Fruit fly (Drosophila melanogaster): Measurements from ENCODE around the gene teq.
A peak's percentile ranks its signal among the peaks of the same experiment; 100 is the strongest.

teq gene

dm6 chr3L:9126021-9126811 lies 51.8 kb downstream of the teq start:
- peak; percentile 4 for TF ChIP-seq sv (GFP tag; optimal IDR thresholded peaks at IDR 0.05)
- TF ChIP-seq CG32264 (GFP tag; optimal IDR thresholded peaks at IDR 0.05), result no peak
- no peak for TF ChIP-seq dsf (GFP tag; optimal IDR thresholded peaks at IDR 0.05; ENCODE audit: borderline replicate concordance)
- TF ChIP-seq Myc (optimal IDR thresholded peaks at IDR 0.05), result no peak
- TF ChIP-seq lola (GFP tag; optimal IDR thresholded peaks at IDR 0.05), result no peak
- no peak for TF ChIP-seq Vsx2 (GFP tag; optimal IDR thresholded peaks at IDR 0.05; ENCODE audit: partially characterized antibody)
- no peak for TF ChIP-seq pan (optimal IDR thresholded peaks at IDR 0.05)

dm6 chr3L:9126888-9127689 lies 52.6 kb downstream of the teq start:
- no peak for TF ChIP-seq dsf (GFP tag; optimal IDR thresholded peaks at IDR 0.05; ENCODE audit: borderline replicate concordance)
- TF ChIP-seq foxo (GFP tag; optimal IDR thresholded peaks at IDR 0.05), result peak in 1 of 2 experiments; percentile 37
- TF ChIP-seq Dif (GFP tag; optimal IDR thresholded peaks at IDR 0.05; ENCODE audit: partially characterized antibody), result peak; percentile 21
- TF ChIP-seq HLH106 (tag; optimal IDR thresholded peaks at IDR 0.05), result peak; percentile 11
- peak; percentile 24 for TF ChIP-seq fru (GFP tag; optimal IDR thresholded peaks at IDR 0.05)
- peak; percentile 6 for TF ChIP-seq h (GFP tag; optimal IDR thresholded peaks at IDR 0.05)
- TF ChIP-seq jim (GFP tag; optimal IDR thresholded peaks at IDR 0.05), result no peak
- peak in 1 of 2 experiments; percentile 26 for TF ChIP-seq dl (GFP tag; optimal IDR thresholded peaks at IDR 0.05; ENCODE audit: insufficient read depth in 1 of 2, partially characterized antibody in 2 of 2)

- no peak for TF ChIP-seq h (GFP tag; optimal IDR thresholded peaks at IDR 0.05)
- TF ChIP-seq Dif (GFP tag; optimal IDR thresholded peaks at IDR 0.05; ENCODE audit: partially characterized antibody), result peak; percentile 6
- TF ChIP-seq dl (GFP tag; optimal IDR thresholded peaks at IDR 0.05; ENCODE audit: insufficient read depth in 1 of 2, partially characterized antibody in 2 of 2), result peak in 1 of 2 experiments; percentile 19
- no peak for TF ChIP-seq fru (GFP tag; optimal IDR thresholded peaks at IDR 0.05)
Measured at dm6 chr3L:9127690-9128458, 53.4 kb downstream of the teq start.

dm6 chr3L:9128700-9129582 lies 54.5 kb downstream of the teq start:
- TF ChIP-seq Vsx2 (GFP tag; optimal IDR thresholded peaks at IDR 0.05; ENCODE audit: partially characterized antibody) (no peak), sv (GFP tag; optimal IDR thresholded peaks at IDR 0.05) (peak; percentile 62), Dfd (GFP tag; optimal IDR thresholded peaks at IDR 0.05) (peak; percentile 39)

- TF ChIP-seq Dif (GFP tag; optimal IDR thresholded peaks at IDR 0.05; ENCODE audit: partially characterized antibody), result no peak
- TF ChIP-seq Dfd (GFP tag; optimal IDR thresholded peaks at IDR 0.05), result no peak
- no peak for TF ChIP-seq br (GFP tag; optimal IDR thresholded peaks at IDR 0.05)
- TF ChIP-seq pan (optimal IDR thresholded peaks at IDR 0.05), result no peak
- TF ChIP-seq usp (GFP tag; optimal IDR thresholded peaks at IDR 0.05), result no peak
- TF ChIP-seq Jra (GFP tag; optimal IDR thresholded peaks at IDR 0.05), result no peak
- TF ChIP-seq dmrt93B (GFP tag; optimal IDR thresholded peaks at IDR 0.05), result no peak
- no peak for TF ChIP-seq brk (GFP tag; optimal IDR thresholded peaks at IDR 0.05)
Measured at dm6 chr3L:9129583-9130146, 55.2 kb downstream of the teq start.

dm6 chr3L:9134349-9134748 lies 59.9 kb downstream of the teq start, which contains the start of the genes bol and Dhpr:
Gene bol (minus strand): TSS chr3L:9134405.
Gene Dhpr (plus strand): TSS chr3L:9134560.
- TF ChIP-seq rgr (GFP tag; optimal IDR thresholded peaks at IDR 0.05) (peak; percentile 24), Abd-B (GFP tag; optimal IDR thresholded peaks at IDR 0.05) (no peak), h (GFP tag; optimal IDR thresholded peaks at IDR 0.05) (peak; percentile 39), ey (GFP tag; optimal IDR thresholded peaks at IDR 0.05) (no peak), Myc (optimal IDR thresholded peaks at IDR 0.05) (peak; percentile 77), Hnf4 (GFP tag; optimal IDR thresholded peaks at IDR 0.05) (no peak), foxo (GFP tag; optimal IDR thresholded peaks at IDR 0.05) (peak in 1 of 2 experiments; percentile 35)

All from whole organism, wandering third instar larva.